Worm (Caenorhabditis elegans) whole organism, L3 larva: ENCODE data around the gene C34F6.7.

Source experiments
- R02D3.7 ChIP-seq: fragments of 150-350 bp; optimal IDR thresholded peaks from 2 replicates; lab custom pipeline; 2014; ENCODE audit warnings: missing biosample characterization, missing genetic modification characterization
- egl-27 ChIP-seq: sonication (generic microtip); optimal IDR thresholded peaks from 4 replicates; lab custom pipeline; 2017; ENCODE audit warnings: missing biosample characterization, missing genetic modification reagents, missing genetic modification characterization
- elt-2 ChIP-seq: sonication (generic microtip); optimal IDR thresholded peaks from 2 replicates; lab custom pipeline; 2016; ENCODE audit warnings: missing genetic modification reagents, mild to moderate bottlenecking, missing genetic modification characterization, missing compliant biosample characterization
- elt-3 ChIP-seq, 3 experiments: fragments of 150-350 bp in 1 of 3; sonication (generic microtip) in 2 of 3; optimal IDR thresholded peaks; 2 replicates in 2 of 3; 4 replicates in 1 of 3; lab custom pipeline; 2014 to 2017; ENCODE audit warnings: missing biosample characterization in 3 of 3, missing genetic modification characterization in 3 of 3
- eor-1 ChIP-seq, 2 experiments: fragments of 150-350 bp; optimal IDR thresholded peaks; 2 replicates each; lab custom pipeline; 2014 to 2018; ENCODE audit warnings: missing biosample characterization in 2 of 2, missing genetic modification characterization in 2 of 2
- mdl-1 ChIP-seq: fragments of 150-350 bp; optimal IDR thresholded peaks from 2 replicates; lab custom pipeline; 2014; ENCODE audit warnings: missing biosample characterization, missing genetic modification characterization
- nhr-76 ChIP-seq: fragments of 150-350 bp; sonication (generic microtip); optimal IDR thresholded peaks from 5 replicates; lab custom pipeline; 2014; ENCODE audit warnings: missing biosample characterization, missing genetic modification characterization
- tbx-2 ChIP-seq: sonication (generic microtip); optimal IDR thresholded peaks from 2 replicates; lab custom pipeline; 2016; ENCODE audit warnings: mild to moderate bottlenecking, missing genetic modification characterization, missing compliant biosample characterization

ce11 chrX:11249392-11249791 is 34.1 kb upstream of the C34F6.7 start:
- TF ChIP-seq tbx-2 (no peak), R02D3.7 (tag; lab: Kevin White, UChicago) (no peak), elt-3 (tag; optimal IDR thresholded peaks at IDR 0.05; lab: Kevin White, UChicago) (no peak), egl-27 (tag; lab: Kevin White, UChicago) (no peak), nhr-76 (tag; lab: Kevin White, UChicago) (no peak), elt-2 (tag; lab: Kevin White, UChicago) (no peak), mdl-1 (tag; lab: Kevin White, UChicago) (no peak), eor-1 (tag; optimal IDR thresholded peaks at IDR 0.05; lab: Kevin White, UChicago) (no peak)
